Worm (Caenorhabditis elegans): ENCODE measurements around the gene F22D3.4.

ce11 chrII:6951250-6951806 is 23.9 kb upstream of the F22D3.4 start, which contains the start of the genes malt-1 and ceh-38:
- TF ChIP-seq pes-1 (GFP tag; IDR thresholded peaks at IDR 0.05) (no peak), aly-1 (tag; optimal IDR thresholded peaks at IDR 0.05) (no peak), flt-1 (GFP tag; IDR thresholded peaks at IDR 0.05) (0 out of 2 replicates have a peak, but pooled peaks have one; percentile 26), ceh-13 (GFP tag; optimal IDR thresholded peaks at IDR 0.05) (no peak), hnd-1 (tag; optimal IDR thresholded peaks at IDR 0.05) (no peak)
